Worm (Caenorhabditis elegans) whole organism, young adult: ENCODE data around the gene C10G8.4.
A peak's percentile ranks its signal among the peaks of the same experiment; 100 is the strongest.

Experiments
- B0261.1 ChIP-seq: sonication (generic microtip); optimal IDR thresholded peaks from 2 replicates; lab custom pipeline; 2016; ENCODE audit warnings: mild to moderate bottlenecking, missing genetic modification characterization, moderate library complexity, missing compliant biosample characterization
- B0336.3 ChIP-seq: fragments of 200-800 bp; sonication (Bioruptor generic); IDR thresholded peaks from 2 replicates; pipeline ENCODE4 v1.3.6; 2022; ENCODE audit warnings: missing genetic modification characterization, missing compliant biosample characterization
- D2030.7 ChIP-seq: fragments of 200-800 bp; sonication (Bioruptor generic); IDR thresholded peaks from 2 replicates; pipeline ENCODE4 v1.3.6; 2022; ENCODE audit warnings: missing genetic modification reagents, missing genetic modification characterization, missing compliant biosample characterization
- F23B12.7 ChIP-seq: sonication (generic microtip); optimal IDR thresholded peaks from 2 replicates; lab custom pipeline; 2017; ENCODE audit warnings: missing genetic modification characterization, mild to moderate bottlenecking, missing compliant biosample characterization, antibody characterized with exemption, moderate library complexity; ENCODE audit not compliant: insufficient read depth
- F33H1.4 ChIP-seq: fragments of 200-800 bp; sonication (Bioruptor generic); IDR thresholded peaks from 2 replicates; pipeline ENCODE4 v1.3.6; 2022; ENCODE audit warnings: missing genetic modification reagents, missing genetic modification characterization, missing compliant biosample characterization
- F37B4.10 ChIP-seq: fragments of 200-800 bp; sonication (Bioruptor generic); IDR thresholded peaks from 2 replicates; pipeline ENCODE4 v1.3.6; 2022; ENCODE audit warnings: missing genetic modification characterization, missing compliant biosample characterization
- K12H6.12 ChIP-seq: fragments of 200-800 bp; sonication (Bioruptor generic); optimal IDR thresholded peaks from 2 replicates; lab custom pipeline; 2018; ENCODE audit warnings: mild to moderate bottlenecking, missing genetic modification characterization, missing compliant biosample characterization
- Y53F4B.3 ChIP-seq: fragments of 200-800 bp; sonication (Bioruptor generic); IDR thresholded peaks from 2 replicates; pipeline ENCODE4 v1.3.6; 2022; ENCODE audit warnings: missing genetic modification reagents, missing genetic modification characterization, missing compliant biosample characterization
- Y53G8AR.9 ChIP-seq: fragments of 200-800 bp; sonication (Bioruptor generic); conservative IDR thresholded peaks from 2 replicates; pipeline ENCODE4 v1.3.6; 2022; ENCODE audit warnings: missing genetic modification reagents, missing genetic modification characterization, missing compliant biosample characterization
- Y67H2A.10 ChIP-seq: fragments of 200-800 bp; sonication (Bioruptor generic); conservative IDR thresholded peaks from 2 replicates; pipeline ENCODE4 v1.3.6; 2022; ENCODE audit warnings: missing genetic modification reagents, missing genetic modification characterization, missing compliant biosample characterization
- aptf-2 ChIP-seq: fragments of 200-800 bp; sonication (Bioruptor generic); conservative IDR thresholded peaks from 2 replicates; pipeline ENCODE4 v1.3.6; 2022; ENCODE audit warnings: missing genetic modification reagents, missing genetic modification characterization, missing compliant biosample characterization
- attf-5 ChIP-seq: fragments of 200-800 bp; sonication (Bioruptor generic); optimal IDR thresholded peaks from 2 replicates; lab custom pipeline; 2018; ENCODE audit warnings: mild to moderate bottlenecking, missing genetic modification characterization, missing compliant biosample characterization
- cebp-1 ChIP-seq, 2 experiments: fragments of 200-800 bp in 1 of 2; sonication (Bioruptor generic) in 1 of 2; sonication (generic microtip) in 1 of 2; IDR thresholded peaks in 1 of 2; optimal IDR thresholded peaks in 1 of 2; 2 replicates each; pipeline versions ENCODE4 v1.3.6 to Lab custom; 2017 to 2022; ENCODE audit warnings: missing compliant biosample characterization in 2 of 2, missing genetic modification characterization in 2 of 2, mild to moderate bottlenecking in 1 of 2, missing genetic modification reagents in 1 of 2, moderate library complexity in 1 of 2
- cebp-2 ChIP-seq: fragments of 200-800 bp; sonication (Bioruptor generic); IDR thresholded peaks from 2 replicates; pipeline ENCODE4 v1.3.6; 2022; ENCODE audit warnings: missing genetic modification characterization, missing compliant biosample characterization
- die-1 ChIP-seq: sonication (generic microtip); optimal IDR thresholded peaks from 2 replicates; lab custom pipeline; 2016; ENCODE audit warnings: missing genotype, mild to moderate bottlenecking, missing genetic modification characterization, missing compliant biosample characterization
- dox-1 ChIP-seq: fragments of 200-800 bp; sonication (Bioruptor generic); IDR thresholded peaks from 2 replicates; pipeline ENCODE4 v1.3.6; 2022; ENCODE audit warnings: missing genetic modification reagents, missing genetic modification characterization, missing compliant biosample characterization
- efl-1 ChIP-seq: fragments of 150-350 bp; optimal IDR thresholded peaks from 2 replicates; lab custom pipeline; 2014; ENCODE audit warnings: missing biosample characterization, missing genetic modification reagents, missing genetic modification characterization
- egrh-3 ChIP-seq: fragments of 200-800 bp; sonication (Bioruptor generic); IDR thresholded peaks from 2 replicates; pipeline ENCODE4 v1.3.6; 2022; ENCODE audit warnings: missing genetic modification reagents, missing genetic modification characterization, missing compliant biosample characterization
- hlh-12 ChIP-seq: sonication (generic microtip); optimal IDR thresholded peaks from 2 replicates; lab custom pipeline; 2016; ENCODE audit warnings: missing genetic modification characterization, missing compliant biosample characterization
- hmg-1.2 ChIP-seq: fragments of 200-800 bp; sonication (Bioruptor generic); IDR thresholded peaks from 2 replicates; pipeline ENCODE4 v1.3.6; 2022; ENCODE audit warnings: missing genetic modification reagents, missing genetic modification characterization, missing compliant biosample characterization
- lag-1 ChIP-seq: fragments of 200-800 bp; sonication (Bioruptor generic); IDR thresholded peaks from 2 replicates; pipeline ENCODE4 v1.3.6; 2022; ENCODE audit warnings: missing genetic modification reagents, missing genetic modification characterization, missing compliant biosample characterization
- lin-35 ChIP-seq, 3 experiments: fragments of 150-350 bp in 2 of 3; sonication (generic microtip) in 1 of 3; optimal IDR thresholded peaks; 2 replicates each; lab custom pipeline; 2014 to 2018; ENCODE audit warnings: missing biosample characterization in 3 of 3, missing genetic modification characterization in 3 of 3, missing genetic modification reagents in 3 of 3
- lin-54 ChIP-seq: fragments of 200-800 bp; sonication (Bioruptor generic); optimal IDR thresholded peaks from 2 replicates; lab custom pipeline; 2018; ENCODE audit warnings: mild to moderate bottlenecking, missing genetic modification characterization, missing compliant biosample characterization
- lsl-1 ChIP-seq: fragments of 200-800 bp; sonication (Bioruptor generic); optimal IDR thresholded peaks from 2 replicates; lab custom pipeline; 2018; ENCODE audit warnings: mild to moderate bottlenecking, missing genetic modification characterization, moderate library complexity, missing compliant biosample characterization
- lsy-27 ChIP-seq: sonication (generic microtip); optimal IDR thresholded peaks from 2 replicates; lab custom pipeline; 2017; ENCODE audit warnings: missing genetic modification characterization, mild to moderate bottlenecking, missing compliant biosample characterization, antibody characterized with exemption, missing genotype, borderline replicate concordance; ENCODE audit not compliant: insufficient read depth
- madf-3 ChIP-seq: fragments of 200-800 bp; sonication (Bioruptor generic); IDR thresholded peaks from 2 replicates; pipeline ENCODE4 v1.3.6; 2022; ENCODE audit warnings: missing genetic modification reagents, missing genetic modification characterization, missing compliant biosample characterization
- madf-6 ChIP-seq: fragments of 200-800 bp; sonication (Bioruptor generic); IDR thresholded peaks from 2 replicates; pipeline ENCODE4 v1.3.6; 2022; ENCODE audit warnings: missing genetic modification reagents, missing genetic modification characterization, missing compliant biosample characterization
- mcd-1 ChIP-seq: fragments of 200-800 bp; sonication (Bioruptor generic); IDR thresholded peaks from 2 replicates; pipeline ENCODE4 v1.3.6; 2022; ENCODE audit warnings: missing genetic modification reagents, missing genetic modification characterization, missing compliant biosample characterization
- nfya-1 ChIP-seq: sonication (generic microtip); optimal IDR thresholded peaks from 2 replicates; lab custom pipeline; 2017; ENCODE audit warnings: antibody characterized with exemption, missing compliant biosample characterization, missing genetic modification characterization, borderline replicate concordance; ENCODE audit not compliant: insufficient read depth
- nfyb-1 ChIP-seq: fragments of 200-800 bp; sonication (Bioruptor generic); IDR thresholded peaks from 2 replicates; pipeline ENCODE4 v1.3.6; 2022; ENCODE audit warnings: missing genetic modification reagents, missing genetic modification characterization, missing compliant biosample characterization
- nhr-80 ChIP-seq: sonication (generic microtip); optimal IDR thresholded peaks from 2 replicates; lab custom pipeline; 2016; ENCODE audit warnings: missing genetic modification characterization, missing compliant biosample characterization
- pha-4 ChIP-seq: fragments of 150-350 bp; sonication (generic microtip); optimal IDR thresholded peaks from 2 replicates; lab custom pipeline; 2014; ENCODE audit warnings: missing biosample characterization, missing genetic modification reagents, missing genetic modification characterization
- rcor-1 ChIP-seq: fragments of 200-800 bp; sonication (Bioruptor generic); IDR thresholded peaks from 2 replicates; pipeline ENCODE4 v1.3.6; 2022; ENCODE audit warnings: missing genetic modification reagents, missing genetic modification characterization, missing compliant biosample characterization
- rec-8 ChIP-seq, 2 experiments: sonication (generic microtip); optimal IDR thresholded peaks; 2 replicates each; lab custom pipeline; 2016; ENCODE audit warnings: mild to moderate bottlenecking in 2 of 2, missing genetic modification characterization in 2 of 2, missing genetic modification reagents in 2 of 2, missing genotype in 2 of 2, missing biosample characterization in 1 of 2, missing compliant biosample characterization in 1 of 2, moderate library complexity in 1 of 2
- repo-1 ChIP-seq: sonication (generic microtip); optimal IDR thresholded peaks from 2 replicates; lab custom pipeline; 2017; ENCODE audit warnings: mild to moderate bottlenecking, missing genetic modification characterization, missing compliant biosample characterization
- rpc-1 ChIP-seq, 2 experiments: fragments of 150-350 bp in 1 of 2; sonication (generic microtip) in 1 of 2; optimal IDR thresholded peaks; 2 replicates each; lab custom pipeline; 2014 to 2018; ENCODE audit warnings: missing biosample characterization in 1 of 2, missing genetic modification characterization in 1 of 2, missing genetic modification reagents in 1 of 2, missing genotype in 1 of 2
- snpc-1.3 ChIP-seq: sonication (generic microtip); optimal IDR thresholded peaks from 2 replicates; lab custom pipeline; 2017; ENCODE audit warnings: missing genetic modification characterization, mild to moderate bottlenecking, missing compliant biosample characterization, antibody characterized with exemption, moderate library complexity, missing genotype, missing genetic modification reagents; ENCODE audit not compliant: insufficient read depth
- snpc-3.4 ChIP-seq: sonication (generic microtip); optimal IDR thresholded peaks from 2 replicates; lab custom pipeline; 2017; ENCODE audit warnings: missing genetic modification characterization, mild to moderate bottlenecking, missing compliant biosample characterization, antibody characterized with exemption, moderate library complexity, missing genotype, missing genetic modification reagents
- snpc-4 ChIP-seq, 5 experiments: fragments of 150-350 bp in 1 of 5; sonication (generic microtip) in 4 of 5; optimal IDR thresholded peaks; 2 replicates each; lab custom pipeline; 2014 to 2018; ENCODE audit warnings: missing genetic modification characterization in 5 of 5, missing biosample characterization in 3 of 5, antibody characterized with exemption in 2 of 5, mild to moderate bottlenecking in 2 of 5, missing compliant biosample characterization in 2 of 5, missing genotype in 2 of 5, moderate library complexity in 2 of 5, missing genetic modification reagents in 1 of 5
- somi-1 ChIP-seq: fragments of 200-800 bp; sonication (Bioruptor generic); optimal IDR thresholded peaks from 2 replicates; lab custom pipeline; 2018; ENCODE audit warnings: mild to moderate bottlenecking, missing genetic modification characterization, missing compliant biosample characterization
- tbp1 ChIP-seq: fragments of 200-800 bp; sonication (Bioruptor generic); optimal IDR thresholded peaks from 2 replicates; lab custom pipeline; 2018; ENCODE audit warnings: mild to moderate bottlenecking, missing genetic modification characterization, missing compliant biosample characterization
- ztf-18 ChIP-seq: sonication (generic microtip); optimal IDR thresholded peaks from 2 replicates; lab custom pipeline; 2016; ENCODE audit warnings: missing genotype, mild to moderate bottlenecking, missing genetic modification characterization, missing compliant biosample characterization
- ztf-22 ChIP-seq: fragments of 200-800 bp; sonication (Bioruptor generic); optimal IDR thresholded peaks from 2 replicates; lab custom pipeline; 2018; ENCODE audit warnings: mild to moderate bottlenecking, missing genetic modification characterization, moderate library complexity, missing compliant biosample characterization
- ztf-3 ChIP-seq: fragments of 200-800 bp; sonication (Bioruptor generic); optimal IDR thresholded peaks from 2 replicates; lab custom pipeline; 2018; ENCODE audit warnings: mild to moderate bottlenecking, missing genetic modification characterization, missing compliant biosample characterization

Gene C10G8.4

ce11 chrV:5274974-5275373, 36.8 kb upstream of the C10G8.4 start:
- TF ChIP-seq hlh-12 (tag; lab: Kevin White, UChicago) (no peak), nfyb-1 (peak; percentile 16; the same call in 1 of the 2 replicates), D2030.7 (GFP tag; lab: Robert Waterston, UW) (0 out of 2 replicates have a peak, but pooled peaks have one; percentile 16), pha-4 (tag; lab: Kevin White, UChicago) (no peak), B0261.1 (tag; lab: Kevin White, UChicago) (no peak), dox-1 (peak; percentile 72), mcd-1 (GFP tag; lab: Robert Waterston, UW) (peak; percentile 77), attf-5 (GFP tag; lab: Kevin White, UChicago) (no peak), lin-54 (GFP tag; lab: Kevin White, UChicago) (peak; percentile 44), cebp-1 (GFP tag; IDR thresholded peaks at IDR 0.05; lab: Robert Waterston, UW) (no peak), cebp-1 (tag; optimal IDR thresholded peaks at IDR 0.05; lab: Kevin White, UChicago) (peak; percentile 36), Y53F4B.3 (GFP tag; lab: Robert Waterston, UW) (no peak), nhr-80 (tag; lab: Kevin White, UChicago) (peak; percentile 8), rcor-1 (GFP tag; lab: Robert Waterston, UW) (no peak), repo-1 (tag; lab: Kevin White, UChicago) (no peak), ztf-3 (no peak), Y53G8AR.9 (0 out of 2 replicates have a peak, but pooled peaks have one; percentile 46), rpc-1 (optimal IDR thresholded peaks at IDR 0.05; lab: Kevin White, UChicago) (no peak), rpc-1 (tag; optimal IDR thresholded peaks at IDR 0.05; lab: Kevin White, UChicago) (no peak), ztf-18 (tag; lab: Kevin White, UChicago) (peak; percentile 92), ztf-22 (GFP tag; lab: Kevin White, UChicago) (no peak), lag-1 (no peak), K12H6.12 (no peak), hmg-1.2 (GFP tag; lab: Robert Waterston, UW) (no peak), snpc-3.4 (tag; lab: Kevin White, UChicago) (peak; percentile 45), madf-6 (peak; percentile 31; the same call in 1 of the 2 replicates), nfya-1 (tag; lab: Kevin White, UChicago) (no peak), rec-8 (tag; optimal IDR thresholded peaks at IDR 0.05; lab: Kevin White, UChicago) (no peak), F23B12.7 (tag; lab: Kevin White, UChicago) (peak; percentile 9), cebp-2 (no peak), F33H1.4 (GFP tag; lab: Robert Waterston, UW) (peak; percentile 19; the same call in 1 of the 2 replicates), lin-35 (GFP tag; optimal IDR thresholded peaks at IDR 0.05; lab: Kevin White, UChicago) (peak in 2 of 3 experiments; percentile 22 to 47), lsl-1 (GFP tag; lab: Kevin White, UChicago) (peak; percentile 15), aptf-2 (no peak), efl-1 (GFP tag; lab: Kevin White, UChicago) (no peak), madf-3 (0 out of 2 replicates have a peak, but pooled peaks have one; percentile 61), F37B4.10 (no peak), snpc-4 (GFP tag; optimal IDR thresholded peaks at IDR 0.05; lab: Kevin White, UChicago) (no peak), snpc-4 (tag; optimal IDR thresholded peaks at IDR 0.05; lab: Kevin White, UChicago) (no peak)

ce11 chrV:5275426-5276007, 36.2 kb upstream of the C10G8.4 start:
- TF ChIP-seq somi-1 (GFP tag; lab: Kevin White, UChicago) (no peak), ztf-18 (tag; lab: Kevin White, UChicago) (no peak), Y53G8AR.9 (peak; percentile 63; the same call in 1 of the 2 replicates), cebp-2 (no peak), tbp1 (GFP tag; lab: Kevin White, UChicago) (peak; percentile 29), snpc-3.4 (tag; lab: Kevin White, UChicago) (no peak), die-1 (tag; lab: Kevin White, UChicago) (peak; percentile 38), snpc-1.3 (tag; lab: Kevin White, UChicago) (peak; percentile 54), Y67H2A.10 (no peak), egrh-3 (GFP tag; lab: Robert Waterston, UW) (no peak), rec-8 (tag; optimal IDR thresholded peaks at IDR 0.05; lab: Kevin White, UChicago) (peak in 1 of 2 experiments; percentile 29), B0336.3 (0 out of 2 replicates have a peak, but pooled peaks have one; percentile 34), F33H1.4 (GFP tag; lab: Robert Waterston, UW) (peak; percentile 26), lsy-27 (no peak), madf-6 (peak; percentile 58)
